Worm (Caenorhabditis elegans): ENCODE results near the gene tbce-1.

Gene tbce-1

DNA sequence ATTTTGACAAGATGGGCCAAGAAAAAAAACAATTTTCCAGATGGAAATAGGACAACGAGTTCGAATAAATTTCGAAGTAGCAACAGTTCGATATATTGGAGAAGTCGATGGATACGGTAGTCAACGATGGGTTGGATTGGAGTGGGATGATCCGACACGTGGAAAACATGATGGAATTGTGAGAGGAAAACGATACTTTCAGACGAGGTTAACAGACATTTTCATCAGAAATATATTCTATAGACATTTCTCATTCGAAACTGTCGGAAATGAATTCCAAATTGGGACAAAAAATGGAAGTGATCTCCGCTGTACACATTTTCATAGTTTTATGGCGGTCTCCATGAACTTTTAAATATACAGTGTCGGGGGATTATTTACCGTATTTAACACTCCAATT, at the start of gene tbce-1:
TSS of gene tbce-1 (plus strand) at position 41 of the 400 bp plus-strand sequence.
- TF ChIP-seq unc-62 (GFP tag; optimal IDR thresholded peaks at IDR 0.05), result no peak

DNA sequence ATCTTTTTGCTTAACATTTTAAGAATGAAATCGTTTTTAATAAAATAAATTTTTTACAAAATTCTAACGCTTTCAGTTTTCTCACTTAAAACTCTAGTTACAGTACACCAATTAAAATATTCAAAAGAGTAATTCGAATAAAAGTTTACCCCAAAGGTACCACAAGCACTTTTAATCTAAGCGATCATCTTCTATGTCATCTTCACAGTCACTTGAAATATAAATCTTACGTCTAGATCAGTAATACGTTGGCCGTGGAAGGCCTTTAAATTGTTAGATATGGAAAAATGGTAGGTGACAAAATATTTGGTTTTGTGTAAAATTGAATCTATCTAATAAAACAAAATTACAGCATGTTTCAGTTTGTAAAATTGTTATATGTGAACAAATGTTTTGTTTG, 47.1 kb upstream of the tbce-1 start:
- no peak for TF ChIP-seq unc-62 (GFP tag; optimal IDR thresholded peaks at IDR 0.05)

DNA sequence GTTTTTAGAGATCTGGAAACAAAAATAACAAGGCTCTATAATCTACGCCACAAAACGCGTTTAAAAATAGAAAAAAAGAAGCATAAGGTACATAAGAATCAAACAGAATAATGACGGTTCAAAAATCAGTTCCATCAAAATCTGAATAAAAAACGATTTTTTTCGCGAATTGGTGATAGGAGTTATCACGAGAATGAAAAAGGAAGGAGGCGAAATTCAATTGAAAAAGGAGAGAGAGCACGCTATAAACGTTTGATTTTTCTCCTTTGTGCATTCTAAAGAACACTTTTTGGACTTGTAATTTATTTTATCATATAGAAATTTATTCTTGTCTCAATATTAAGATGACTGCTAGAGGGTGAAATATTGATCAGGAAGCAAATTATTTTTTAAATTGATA, 43.1 kb upstream of the tbce-1 start:
- TF ChIP-seq unc-62 (GFP tag; optimal IDR thresholded peaks at IDR 0.05), result no peak

DNA sequence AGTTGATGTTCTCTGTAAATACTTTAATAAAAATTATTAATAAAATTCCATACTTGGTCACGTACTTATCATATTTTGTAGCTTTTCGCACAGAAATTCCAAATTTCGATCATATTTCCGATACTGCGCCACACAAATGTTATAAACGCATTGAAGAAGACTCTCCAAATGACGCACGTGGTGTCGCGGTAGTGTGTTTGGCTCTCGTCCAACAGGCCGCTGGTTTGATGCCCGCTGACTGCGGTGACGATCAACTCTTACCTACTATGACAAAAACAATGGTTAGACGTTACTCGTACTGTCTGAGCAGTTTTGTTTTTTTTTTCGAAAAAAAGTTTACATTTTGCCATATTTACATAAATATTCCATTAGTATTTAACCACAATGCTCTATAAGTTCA, 41.6 kb upstream of the tbce-1 start:
- TF ChIP-seq unc-62 (GFP tag; optimal IDR thresholded peaks at IDR 0.05), result no peak

- TF ChIP-seq unc-62 (GFP tag; optimal IDR thresholded peaks at IDR 0.05), result no peak
Observed at ce11 chrIV:8254193-8254592, 40.3 kb upstream of the tbce-1 start.

DNA sequence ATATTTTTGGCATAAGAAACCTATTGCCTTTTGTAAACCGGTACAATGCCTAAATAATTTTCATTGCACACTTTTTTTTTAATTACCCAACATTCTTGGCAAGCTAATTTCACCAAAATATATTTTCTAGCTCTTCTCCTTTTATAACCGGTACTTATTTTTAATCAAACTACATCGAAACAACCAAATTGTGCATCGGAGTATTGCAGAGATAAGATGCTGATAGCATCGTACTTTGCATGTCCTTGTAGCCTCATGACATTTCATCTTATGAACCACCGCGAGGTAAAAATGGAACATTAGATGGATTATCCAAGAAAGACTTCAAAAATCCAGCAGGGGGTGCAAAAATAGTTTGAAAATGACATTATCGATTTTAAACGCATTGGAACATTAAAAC, 39.3 kb upstream of the tbce-1 start:
- no peak for TF ChIP-seq unc-62 (GFP tag; optimal IDR thresholded peaks at IDR 0.05)

DNA sequence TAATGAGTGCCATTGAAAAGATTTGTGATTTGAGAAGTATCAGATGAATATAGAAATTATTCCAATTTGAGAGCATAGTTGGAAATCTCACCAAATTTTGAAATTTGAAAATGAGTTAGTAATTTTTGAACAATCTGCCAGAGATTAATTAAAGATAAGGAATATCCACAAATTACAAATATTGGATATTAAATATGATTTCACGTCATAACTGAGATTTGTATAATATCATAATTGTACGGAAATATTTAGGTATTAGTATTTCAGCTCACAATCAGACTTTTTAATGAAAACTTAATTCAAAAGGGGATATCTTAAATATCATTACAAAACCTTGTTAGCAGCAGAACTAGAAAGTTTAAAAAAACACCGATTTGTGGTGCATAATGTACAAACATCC, 34.6 kb upstream of the tbce-1 start, which contains the start of gene K07H8.7:
TSS of gene K07H8.7 (minus strand) at position 101 of the 400 bp plus-strand sequence.
- no peak for TF ChIP-seq unc-62 (GFP tag; optimal IDR thresholded peaks at IDR 0.05)

ce11 chrIV:8260848-8261638, 33.4 kb upstream of the tbce-1 start, which contains the start of gene vit-6:
Gene vit-6, plus strand, starts transcription at chrIV:8261157.
- no peak for TF ChIP-seq unc-62 (GFP tag; optimal IDR thresholded peaks at IDR 0.05)

ce11 chrIV:8262671-8263070, 31.8 kb upstream of the tbce-1 start:
- TF ChIP-seq unc-62 (GFP tag; optimal IDR thresholded peaks at IDR 0.05), result no peak

- TF ChIP-seq unc-62 (GFP tag; optimal IDR thresholded peaks at IDR 0.05), result no peak
Observed at ce11 chrIV:8266024-8266949, 28.2 kb upstream of the tbce-1 start.

DNA sequence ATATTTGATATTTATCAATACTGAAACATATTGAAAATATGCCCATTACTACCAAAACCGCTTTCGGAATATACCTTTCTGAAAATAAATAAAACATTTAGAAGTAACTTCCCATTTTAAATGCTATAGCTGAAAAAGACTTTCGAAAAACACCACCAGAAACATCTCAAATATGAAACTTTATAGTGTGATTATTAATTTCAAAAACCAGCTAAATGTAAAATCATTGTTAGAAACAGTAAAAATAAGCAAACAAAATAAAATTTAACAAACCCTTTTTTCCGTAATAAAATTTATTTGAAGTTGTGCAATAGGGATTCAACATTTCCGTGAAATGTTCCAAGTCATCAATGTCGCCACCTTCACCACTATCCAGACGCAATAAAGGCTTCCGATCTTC, 26.5 kb upstream of the tbce-1 start, which contains the start of the genes K07H8.5 and K07H8.8:
TSS of gene K07H8.5 (plus strand) at position 301 of the 400 bp plus-strand sequence.
TSS of gene K07H8.8 (minus strand) at position 389 of the 400 bp plus-strand sequence.
- TF ChIP-seq unc-62 (GFP tag; optimal IDR thresholded peaks at IDR 0.05), result no peak

ce11 chrIV:8273334-8273733, 21.2 kb upstream of the tbce-1 start:
- TF ChIP-seq unc-62 (GFP tag; optimal IDR thresholded peaks at IDR 0.05), result no peak

DNA sequence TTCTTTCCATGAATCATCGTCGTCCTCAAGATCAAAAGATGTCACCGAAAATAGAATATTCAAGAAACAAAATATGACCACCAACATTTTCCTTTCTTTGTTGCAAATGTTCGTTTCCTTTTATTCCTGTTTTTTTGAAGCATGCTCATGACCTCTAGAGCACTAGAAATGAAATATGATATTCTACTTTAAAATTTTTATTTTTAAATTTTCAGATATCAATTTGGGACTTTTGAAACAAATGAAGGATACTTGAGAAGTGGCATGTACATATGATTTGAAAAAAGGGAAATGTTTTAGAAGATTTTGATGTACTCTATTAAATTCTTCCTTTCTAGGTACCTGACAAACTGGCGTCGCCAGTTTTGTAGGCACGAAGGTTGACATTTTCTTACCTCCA, 19.3 kb upstream of the tbce-1 start, which contains the start of gene K07H8.11:
TSS of gene K07H8.11 (minus strand) at position 101 of the 400 bp plus-strand sequence.
- no peak for TF ChIP-seq unc-62 (GFP tag; optimal IDR thresholded peaks at IDR 0.05)

ce11 chrIV:8276609-8277008, 17.9 kb upstream of the tbce-1 start, which contains the start of gene K07H8.12:
Gene K07H8.12, minus strand, starts transcription at chrIV:8276709.
- no peak for TF ChIP-seq unc-62 (GFP tag; optimal IDR thresholded peaks at IDR 0.05)

ce11 chrIV:8283214-8283613, 11.3 kb upstream of the tbce-1 start:
- no peak for TF ChIP-seq unc-62 (GFP tag; optimal IDR thresholded peaks at IDR 0.05)

- no peak for TF ChIP-seq unc-62 (GFP tag; optimal IDR thresholded peaks at IDR 0.05)
Observed at ce11 chrIV:8286352-8286751, 8.1 kb upstream of the tbce-1 start, which contains the start of gene K07H8.9. Gene K07H8.9, minus strand, starts transcription at chrIV:8286476.
